Worm (Caenorhabditis elegans): ENCODE data around the gene aexr-1.

DNA sequence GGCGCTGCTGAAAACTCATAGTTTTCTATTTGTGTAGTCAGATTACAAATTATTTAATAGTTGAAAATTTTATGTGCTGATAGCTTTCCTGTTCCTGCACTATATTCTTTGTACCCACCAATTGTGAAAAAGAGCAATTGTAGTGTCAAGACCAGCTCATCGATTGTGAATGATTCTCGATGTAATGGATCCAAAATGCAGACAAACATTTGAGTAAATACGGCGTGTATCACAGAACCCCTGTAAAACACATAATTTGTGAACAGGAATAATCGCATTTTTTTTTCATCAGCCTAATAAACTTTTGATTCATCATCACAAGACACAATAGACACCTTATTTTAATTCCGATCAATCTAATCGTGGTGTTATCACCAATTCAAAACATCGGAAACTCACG, 27.2 kb upstream of the aexr-1 start:
- TF ChIP-seq nhr-12 (tag; optimal IDR thresholded peaks at IDR 0.05) = no peak
- no peak for TF ChIP-seq pha-4 (tag; optimal IDR thresholded peaks at IDR 0.05)
- no peak for TF ChIP-seq cnd-1 (tag; optimal IDR thresholded peaks at IDR 0.05)
- TF ChIP-seq nhr-237 (tag; optimal IDR thresholded peaks at IDR 0.05) = no peak
